Worm (Caenorhabditis elegans): ENCODE results near the gene F40G12.2.

DNA sequence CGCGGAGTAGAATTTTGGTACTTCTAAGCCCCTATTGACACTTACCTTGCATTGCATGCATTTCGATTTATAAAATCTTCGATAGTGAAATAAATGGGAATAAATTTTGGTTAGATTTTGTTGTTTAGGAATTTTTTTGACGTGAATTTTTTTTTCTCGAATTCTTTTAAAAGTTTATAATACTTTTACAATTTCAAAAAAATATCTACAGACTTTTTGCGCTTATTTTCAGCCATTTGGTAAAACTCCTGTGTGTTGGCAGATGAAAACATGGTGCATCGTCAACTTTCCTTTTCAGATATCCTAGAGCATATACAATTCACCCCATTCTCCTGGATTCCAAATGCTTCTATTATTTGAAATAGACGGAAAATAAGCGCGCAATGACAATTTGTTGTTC, 29.9 kb upstream of the F40G12.2 start, which contains the start of gene F14D7.18:
- TF ChIP-seq elt-3 (tag; optimal IDR thresholded peaks at IDR 0.05) (no peak), blmp-1 (tag; optimal IDR thresholded peaks at IDR 0.05; ENCODE audit: insufficient read depth) (no peak), ZK546.5 (tag; optimal IDR thresholded peaks at IDR 0.05) (no peak), ztf-11 (tag; optimal IDR thresholded peaks at IDR 0.05) (no peak), mdl-1 (tag; optimal IDR thresholded peaks at IDR 0.05) (no peak), skn-1 (tag; optimal IDR thresholded peaks at IDR 0.05) (no peak), dmd-4 (tag; optimal IDR thresholded peaks at IDR 0.05) (no peak), crh-2 (tag; optimal IDR thresholded peaks at IDR 0.05) (no peak), snpc-4 (tag; optimal IDR thresholded peaks at IDR 0.05) (no peak), mbf-1 (tag; optimal IDR thresholded peaks at IDR 0.05) (no peak), lin-39 (tag; optimal IDR thresholded peaks at IDR 0.05) (no peak)

All from whole organism, L2 larva.